Worm (Caenorhabditis elegans): ENCODE results near the gene tiar-1.

- TF ChIP-seq egl-27 (tag; optimal IDR thresholded peaks at IDR 0.05) (no peak), unc-62 (GFP tag; optimal IDR thresholded peaks at IDR 0.05) (no peak), nhr-76 (tag; optimal IDR thresholded peaks at IDR 0.05) (no peak), ama-1 (optimal IDR thresholded peaks at IDR 0.05) (no peak), nhr-28 (tag; optimal IDR thresholded peaks at IDR 0.05) (no peak), nhr-237 (tag; optimal IDR thresholded peaks at IDR 0.05) (no peak), lin-39 (tag; optimal IDR thresholded peaks at IDR 0.05) (no peak), jun-1 (tag; optimal IDR thresholded peaks at IDR 0.05) (no peak), pha-4 (tag; optimal IDR thresholded peaks at IDR 0.05) (no peak), nhr-11 (tag; optimal IDR thresholded peaks at IDR 0.05) (no peak), ceh-9 (tag; optimal IDR thresholded peaks at IDR 0.05) (no peak), pqm-1 (tag; optimal IDR thresholded peaks at IDR 0.05) (no peak), mdl-1 (tag; optimal IDR thresholded peaks at IDR 0.05) (no peak)
Observed at ce11 chrII:5719848-5720247, 5.2 kb upstream of the tiar-1 start, which contains the start of gene damt-1.

All from whole organism, L3 larva.